Fruit fly (Drosophila melanogaster) whole organism, embryonic: ENCODE measurements around the gene Jarid2.
A peak's percentile ranks its signal among the peaks of the same experiment; 100 is the strongest.

ENCODE experiments used
- CG10431 ChIP-seq: fragments of 200-800 bp; sonication (Bioruptor generic); optimal IDR thresholded peaks from 3 replicates; lab custom pipeline; 2018; ENCODE audit warnings: missing biosample characterization, mild to moderate bottlenecking, missing genetic modification characterization
- CG10543 ChIP-seq: fragments of 200-800 bp; sonication (Bioruptor generic); optimal IDR thresholded peaks from 3 replicates; lab custom pipeline; 2017; ENCODE audit warnings: missing biosample characterization, mild to moderate bottlenecking, missing genetic modification characterization, moderate library complexity
- CG11504 ChIP-seq: fragments of 200-800 bp; sonication (Bioruptor generic); optimal IDR thresholded peaks from 3 replicates; lab custom pipeline; 2019; ENCODE audit warnings: missing biosample characterization, mild to moderate bottlenecking, missing genetic modification characterization, moderate library complexity
- CG11695 ChIP-seq: fragments of 200-800 bp; sonication (Bioruptor generic); IDR thresholded peaks from 3 replicates; pipeline ENCODE4 v1.3.6; 2022; ENCODE audit warnings: missing biosample characterization, missing genetic modification characterization
- CG12104 ChIP-seq: fragments of 200-800 bp; sonication (Bioruptor generic); optimal IDR thresholded peaks from 3 replicates; lab custom pipeline; 2016; ENCODE audit warnings: missing biosample characterization, missing genetic modification characterization
- CG12744 ChIP-seq: fragments of 200-800 bp; sonication (Bioruptor generic); optimal IDR thresholded peaks from 2 replicates; lab custom pipeline; 2016; ENCODE audit warnings: missing biosample characterization, missing genetic modification characterization
- CG13123 ChIP-seq: fragments of 200-800 bp; sonication (Bioruptor generic); optimal IDR thresholded peaks from 2 replicates; lab custom pipeline; 2016; ENCODE audit warnings: missing biosample characterization, missing genetic modification characterization
- CG13287 ChIP-seq: fragments of 200-800 bp; sonication (Bioruptor generic); IDR thresholded peaks from 2 replicates; pipeline ENCODE4 v1.3.6; 2022; ENCODE audit warnings: missing biosample characterization, missing genetic modification characterization; ENCODE audit not compliant: partially characterized antibody
- CG13424 ChIP-seq: fragments of 200-800 bp; sonication (Bioruptor generic); optimal IDR thresholded peaks from 2 replicates; lab custom pipeline; 2019; ENCODE audit warnings: missing biosample characterization, mild to moderate bottlenecking, missing genetic modification characterization, moderate library complexity
- CG17359 ChIP-seq: fragments of 200-800 bp; sonication (Bioruptor generic); optimal IDR thresholded peaks from 3 replicates; lab custom pipeline; 2018; ENCODE audit warnings: missing biosample characterization, mild to moderate bottlenecking, missing genetic modification characterization, moderate library complexity
- CG17829 ChIP-seq: fragments of 200-800 bp; optimal IDR thresholded peaks from 2 replicates; lab custom pipeline; 2019; ENCODE audit warnings: missing biosample characterization, mild to moderate bottlenecking, missing genetic modification characterization, moderate library complexity
- CG2678 ChIP-seq: fragments of 200-800 bp; sonication (Bioruptor generic); optimal IDR thresholded peaks from 3 replicates; lab custom pipeline; 2019; ENCODE audit warnings: missing biosample characterization, mild to moderate bottlenecking, missing genetic modification characterization, moderate library complexity
- CG42726 ChIP-seq: fragments of 200-800 bp; sonication (Bioruptor generic); IDR thresholded peaks from 2 replicates; pipeline ENCODE4 v1.3.6; 2022; ENCODE audit warnings: missing biosample characterization, missing genetic modification characterization; ENCODE audit not compliant: partially characterized antibody
- CG4282 ChIP-seq: fragments of 200-800 bp; sonication (Bioruptor generic); optimal IDR thresholded peaks from 2 replicates; lab custom pipeline; 2016; ENCODE audit warnings: missing biosample characterization, missing genetic modification characterization
- CG4424 ChIP-seq: fragments of 200-800 bp; sonication (Bioruptor generic); optimal IDR thresholded peaks from 3 replicates; lab custom pipeline; 2016; ENCODE audit warnings: missing biosample characterization, missing genetic modification characterization
- CG6272 ChIP-seq: fragments of 200-800 bp; sonication (Bioruptor generic); IDR thresholded peaks from 2 replicates; pipeline ENCODE4 v1.3.6; 2022; ENCODE audit warnings: missing biosample characterization, missing genetic modification characterization
- CG7556 ChIP-seq: fragments of 200-800 bp; sonication (Bioruptor generic); optimal IDR thresholded peaks from 2 replicates; lab custom pipeline; 2017; ENCODE audit warnings: missing biosample characterization, mild to moderate bottlenecking, missing genetic modification characterization
- CG7987 ChIP-seq: fragments of 200-800 bp; sonication (Bioruptor generic); optimal IDR thresholded peaks from 2 replicates; lab custom pipeline; 2018; ENCODE audit warnings: missing biosample characterization, mild to moderate bottlenecking, missing genetic modification characterization, moderate library complexity
- Dfd ChIP-seq, 2 experiments: fragments of >200 bp; optimal IDR thresholded peaks; 2 replicates each; lab custom pipeline; 2017; ENCODE audit warnings: missing biosample characterization in 2 of 2, missing genetic modification characterization in 2 of 2
- Gug ChIP-seq: fragments of 200-800 bp; sonication (Bioruptor generic); IDR thresholded peaks from 4 replicates; pipeline ENCODE4 v1.3.6; 2022; ENCODE audit warnings: missing biosample characterization, missing genetic modification characterization
- HLHmδ ChIP-seq: fragments of 200-800 bp; sonication (Bioruptor generic); optimal IDR thresholded peaks from 2 replicates; lab custom pipeline; 2018; ENCODE audit warnings: missing biosample characterization, mild to moderate bottlenecking, missing genetic modification characterization, moderate library complexity
- Hr51 ChIP-seq, 2 experiments: fragments of 200-800 bp; sonication (Bioruptor generic); optimal IDR thresholded peaks; 2 replicates in 1 of 2; 3 replicates in 1 of 2; lab custom pipeline; 2016 to 2018; ENCODE audit warnings: missing biosample characterization in 2 of 2, missing genetic modification characterization in 2 of 2, mild to moderate bottlenecking in 1 of 2, moderate library complexity in 1 of 2
- Hsf ChIP-seq: fragments of 200-800 bp; sonication (Bioruptor generic); optimal IDR thresholded peaks from 3 replicates; lab custom pipeline; 2016; ENCODE audit warnings: missing biosample characterization, missing genetic modification characterization
- NC2α ChIP-seq: fragments of 200-800 bp; sonication (Bioruptor generic); optimal IDR thresholded peaks from 2 replicates; lab custom pipeline; 2016; ENCODE audit warnings: missing biosample characterization, missing genetic modification characterization
- Oli ChIP-seq: fragments of 200-800 bp; sonication (Bioruptor generic); optimal IDR thresholded peaks from 2 replicates; lab custom pipeline; 2018; ENCODE audit warnings: missing biosample characterization, mild to moderate bottlenecking, missing genetic modification characterization, moderate library complexity
- Ptx1 ChIP-seq: fragments of 200-800 bp; sonication (Bioruptor generic); IDR thresholded peaks from 2 replicates; pipeline ENCODE4 v1.3.6; 2022; ENCODE audit warnings: missing biosample characterization, missing genetic modification characterization
- Six4 ChIP-seq: fragments of 200-800 bp; sonication (Bioruptor generic); optimal IDR thresholded peaks from 2 replicates; lab custom pipeline; 2016; ENCODE audit warnings: missing biosample characterization, missing genetic modification characterization
- Spps ChIP-seq: fragments of 200-800 bp; sonication (Bioruptor generic); optimal IDR thresholded peaks from 2 replicates; lab custom pipeline; 2018; ENCODE audit warnings: missing biosample characterization, mild to moderate bottlenecking, missing genetic modification characterization
- Xrp1 ChIP-seq: fragments of 200-800 bp; sonication (Bioruptor generic); IDR thresholded peaks from 2 replicates; pipeline ENCODE4 v1.3.6; 2022; ENCODE audit warnings: missing biosample characterization, missing genetic modification characterization
- YL-1 ChIP-seq: fragments of 200-800 bp; sonication (Bioruptor generic); optimal IDR thresholded peaks from 3 replicates; lab custom pipeline; 2017; ENCODE audit warnings: missing biosample characterization, mild to moderate bottlenecking, missing genetic modification characterization
- abd-A ChIP-seq: fragments of 200-800 bp; sonication (Bioruptor generic); optimal IDR thresholded peaks from 3 replicates; lab custom pipeline; 2019; ENCODE audit warnings: missing biosample characterization, mild to moderate bottlenecking, missing genetic modification characterization, moderate library complexity
- ato ChIP-seq: fragments of 200-800 bp; sonication (Bioruptor generic); IDR thresholded peaks from 2 replicates; pipeline ENCODE4 v1.3.6; 2022; ENCODE audit warnings: missing biosample characterization, missing genetic modification characterization; ENCODE audit not compliant: partially characterized antibody
- cas ChIP-seq: fragments of 200-800 bp; sonication (Bioruptor generic); IDR thresholded peaks from 2 replicates; pipeline ENCODE4 v1.3.6; 2022; ENCODE audit warnings: missing biosample characterization, missing genetic modification characterization
- chinmo ChIP-seq: fragments of 200-800 bp; sonication (Bioruptor generic); IDR thresholded peaks from 4 replicates; pipeline ENCODE4 v1.3.6; 2022; ENCODE audit warnings: missing biosample characterization, missing genetic modification characterization; ENCODE audit not compliant: partially characterized antibody
- cwo ChIP-seq: fragments of 200-800 bp; sonication (Bioruptor generic); optimal IDR thresholded peaks from 3 replicates; lab custom pipeline; 2017; ENCODE audit warnings: missing biosample characterization, missing genetic modification characterization, mild to moderate bottlenecking, moderate library complexity, missing genetic modification reagents
- esg ChIP-seq: fragments of 200-800 bp; sonication (Bioruptor generic); conservative IDR thresholded peaks from 2 replicates; pipeline ENCODE4 v1.3.6; 2022; ENCODE audit warnings: missing biosample characterization, missing genetic modification characterization
- ewg ChIP-seq: fragments of 200-800 bp; sonication (Bioruptor generic); optimal IDR thresholded peaks from 3 replicates; lab custom pipeline; 2017; ENCODE audit warnings: mild to moderate bottlenecking, missing biosample characterization, missing genetic modification reagents, missing genetic modification characterization
- fd96Cb ChIP-seq: fragments of 200-800 bp; sonication (Bioruptor generic); optimal IDR thresholded peaks from 2 replicates; lab custom pipeline; 2018; ENCODE audit warnings: missing biosample characterization, mild to moderate bottlenecking, missing genetic modification characterization, moderate library complexity
- grau ChIP-seq: fragments of 200-800 bp; optimal IDR thresholded peaks from 3 replicates; lab custom pipeline; 2019; ENCODE audit warnings: missing biosample characterization, mild to moderate bottlenecking, missing genetic modification characterization, moderate library complexity
- insv ChIP-seq, 2 experiments: fragments of 200-800 bp; sonication (Bioruptor generic); optimal IDR thresholded peaks; 3 replicates each; lab custom pipeline; 2016 to 2018; ENCODE audit warnings: missing biosample characterization in 2 of 2, missing genetic modification characterization in 2 of 2
- kni ChIP-seq: fragments of 200-800 bp; sonication (Bioruptor generic); optimal IDR thresholded peaks from 3 replicates; lab custom pipeline; 2017; ENCODE audit warnings: mild to moderate bottlenecking, missing biosample characterization, missing genetic modification reagents, missing genetic modification characterization
- nerfin-1 ChIP-seq: fragments of 200-800 bp; sonication (Bioruptor generic); optimal IDR thresholded peaks from 3 replicates; lab custom pipeline; 2019; ENCODE audit warnings: missing biosample characterization, mild to moderate bottlenecking, missing genetic modification characterization, moderate library complexity
- pan ChIP-seq, 4 experiments: fragments of >200 bp in 3 of 4; fragments of 200-800 bp in 1 of 4; sonication (Bioruptor generic) in 1 of 4; optimal IDR thresholded peaks in 3 of 4; IDR thresholded peaks in 1 of 4; 2 replicates each; pipeline versions ENCODE4 v1.3.6 to Lab custom; 2017 to 2022; ENCODE audit warnings: missing biosample characterization in 2 of 4, missing genetic modification characterization in 2 of 4, mixed read lengths in 1 of 4
- sim ChIP-seq: fragments of 200-800 bp; sonication (Bioruptor generic); IDR thresholded peaks from 2 replicates; pipeline ENCODE4 v1.3.6; 2022; ENCODE audit warnings: missing biosample characterization, missing genetic modification characterization
- tgo ChIP-seq: fragments of 200-800 bp; sonication (Bioruptor generic); IDR thresholded peaks from 3 replicates; pipeline ENCODE4 v1.3.6; 2022; ENCODE audit warnings: missing biosample characterization, missing genetic modification characterization
- ttk ChIP-seq: fragments of 200-800 bp; sonication (Bioruptor generic); IDR thresholded peaks from 2 replicates; pipeline ENCODE4 v2.1.2; 2022; ENCODE audit warnings: missing biosample characterization, missing genetic modification characterization
- zen2 ChIP-seq: fragments of 200-800 bp; sonication (Bioruptor generic); IDR thresholded peaks from 3 replicates; pipeline ENCODE4 v1.3.6; 2022; ENCODE audit warnings: missing biosample characterization, missing genetic modification characterization; ENCODE audit not compliant: partially characterized antibody

Jarid2 gene

dm6 chr3L:9505007-9505712 lies 28.3 kb downstream of the Jarid2 start, which contains the start of gene path (continued):
- TF ChIP-seq CG7556 (GFP tag; lab: Kevin White, UChicago) = peak; percentile 54
- TF ChIP-seq CG11695 (GFP tag; lab: Robert Waterston, UW) = peak; percentile 42; the same call in 1 of the 3 replicates
- TF ChIP-seq CG13123 = no peak
- TF ChIP-seq esg (GFP tag; lab: Robert Waterston, UW) = no peak
- TF ChIP-seq Gug (GFP tag; lab: Robert Waterston, UW) = 0 out of 4 replicates have a peak, but pooled peaks have one; percentile 12
- peak; percentile 38 for TF ChIP-seq CG4282 (GFP tag; lab: Kevin White, UChicago)
- TF ChIP-seq CG7987 (GFP tag; lab: Kevin White, UChicago) = peak; percentile 24
- TF ChIP-seq cas (GFP tag; lab: Robert Waterston, UW) = no peak
- TF ChIP-seq CG10431 (GFP tag; lab: Kevin White, UChicago) = peak; percentile 2
- peak; percentile 31 for TF ChIP-seq HLHmδ
- TF ChIP-seq YL-1 = peak; percentile 4
- peak; percentile 51 for TF ChIP-seq grau
- no peak for TF ChIP-seq Dfd (GFP tag; optimal IDR thresholded peaks at IDR 0.05; lab: Kevin White, UChicago)
- TF ChIP-seq Oli = peak; percentile 33
- no peak for TF ChIP-seq CG6272
- TF ChIP-seq ewg (GFP tag; lab: Kevin White, UChicago) = peak; percentile 13
- peak; percentile 76 for TF ChIP-seq CG2678 (tag; lab: Kevin White, UChicago)
- no peak for TF ChIP-seq zen2 (GFP tag; lab: Robert Waterston, UW)
- no peak for TF ChIP-seq CG12744 (GFP tag; lab: Kevin White, UChicago)
- TF ChIP-seq CG12104 = peak; percentile 66
- TF ChIP-seq CG4424 (GFP tag; lab: Kevin White, UChicago) = peak; percentile 49
- TF ChIP-seq ttk (GFP tag; lab: Robert Waterston, UW) = no peak
- peak; percentile 48; the same call in 1 of the 2 replicates for TF ChIP-seq Xrp1
- peak in 1 of 2 experiments; percentile 10 for TF ChIP-seq insv (GFP tag; optimal IDR thresholded peaks at IDR 0.05; lab: Kevin White, UChicago)
- TF ChIP-seq ato (GFP tag; lab: Robert Waterston, UW) = no peak
- TF ChIP-seq NC2α (GFP tag; lab: Kevin White, UChicago) = peak; percentile 20
- peak; percentile 56; the same call in 2 of the 4 replicates for TF ChIP-seq chinmo
- peak; percentile 50 for TF ChIP-seq cwo (GFP tag; lab: Kevin White, UChicago)
- no peak for TF ChIP-seq Hsf (GFP tag; lab: Kevin White, UChicago)
- peak; percentile 71 for TF ChIP-seq CG11504 (tag; lab: Kevin White, UChicago)
- peak; percentile 42 for TF ChIP-seq tgo
- TF ChIP-seq fd96Cb (tag; lab: Kevin White, UChicago) = peak; percentile 50
- TF ChIP-seq Hr51 (GFP tag; optimal IDR thresholded peaks at IDR 0.05; lab: Kevin White, UChicago) = peak in 1 of 2 experiments; percentile 55
- TF ChIP-seq nerfin-1 (tag; lab: Kevin White, UChicago) = peak; percentile 33
- TF ChIP-seq Spps (tag; lab: Kevin White, UChicago) = peak; percentile 59
- peak; percentile 39 for TF ChIP-seq CG17359 (tag; lab: Kevin White, UChicago)
- TF ChIP-seq CG42726 (GFP tag; lab: Robert Waterston, UW) = peak; percentile 58; the same call in 1 of the 2 replicates
- peak; percentile 78 for TF ChIP-seq CG17829 (tag; lab: Kevin White, UChicago)
- TF ChIP-seq kni (GFP tag; lab: Kevin White, UChicago) = peak; percentile 29
- peak; percentile 57 for TF ChIP-seq CG13424 (tag; lab: Kevin White, UChicago)
- TF ChIP-seq pan (optimal IDR thresholded peaks at IDR 0.05; lab: Kevin White, UChicago) = no peak
- TF ChIP-seq pan (GFP tag; optimal IDR thresholded peaks at IDR 0.05 in 1 of 2, IDR thresholded peaks at IDR 0.05 in 1 of 2) = peak in 1 of 2 experiments; percentile 10
- peak; percentile 41 for TF ChIP-seq Six4 (GFP tag; lab: Kevin White, UChicago)
- peak; percentile 42; the same call in 1 of the 2 replicates for TF ChIP-seq CG13287
- TF ChIP-seq CG10543 (GFP tag; lab: Kevin White, UChicago) = peak; percentile 21
- peak; percentile 65 for TF ChIP-seq abd-A (tag; lab: Kevin White, UChicago)
- no peak for TF ChIP-seq sim
- TF ChIP-seq Ptx1 (GFP tag; lab: Robert Waterston, UW) = no peak; the same call in 1 of the 2 replicates
